Worm (Caenorhabditis elegans) whole organism, mixed stage, embryonic: ENCODE measurements around the gene nhr-147.

ENCODE experiments used
- lsy-2 ChIP-seq: fragments of 150-350 bp; optimal IDR thresholded peaks from 2 replicates; lab custom pipeline; 2014; ENCODE audit warnings: missing biosample characterization, missing genetic modification characterization
- unc-62 ChIP-seq: fragments of 150-350 bp; optimal IDR thresholded peaks from 2 replicates; lab custom pipeline; 2014; ENCODE audit warnings: missing biosample characterization, missing genetic modification reagents, missing genetic modification characterization
- zip-8 ChIP-seq: fragments of 150-350 bp; optimal IDR thresholded peaks from 2 replicates; lab custom pipeline; 2014; ENCODE audit warnings: missing biosample characterization, missing genetic modification characterization
- ztf-11 ChIP-seq: fragments of 150-350 bp; optimal IDR thresholded peaks from 2 replicates; lab custom pipeline; 2014; ENCODE audit warnings: missing biosample characterization, missing genetic modification characterization

DNA sequence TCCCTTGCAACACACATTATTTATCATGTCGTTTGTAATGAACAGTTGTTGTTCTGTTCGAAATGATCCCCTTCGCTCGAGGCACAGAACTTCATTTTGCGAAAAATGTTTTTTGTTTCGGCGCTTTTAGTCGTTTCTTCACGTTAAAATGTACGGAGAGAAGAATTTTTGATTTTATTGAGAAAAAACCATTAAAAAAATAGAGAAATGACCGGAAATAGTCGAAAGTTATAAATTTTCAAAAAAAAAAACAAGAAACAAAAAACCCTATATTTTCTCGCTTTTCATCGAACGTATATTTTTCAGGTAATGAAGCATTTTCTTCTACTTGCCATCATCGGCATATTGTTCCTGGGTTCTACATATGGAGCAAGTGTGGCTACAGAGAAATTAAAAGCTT lies 13.3 kb upstream of the nhr-147 start, which contains the start of gene F10G2.1:
- TF ChIP-seq zip-8 (no peak), lsy-2 (tag; lab: Kevin White, UChicago) (no peak), unc-62 (GFP tag; lab: Kevin White, UChicago) (no peak), ztf-11 (tag; lab: Kevin White, UChicago) (no peak)
